Worm (Caenorhabditis elegans): ENCODE measurements around the gene swt-5.

swt-5 gene

ce11 chrV:9516280-9516679, 15.1 kb downstream of the swt-5 start:
- TF ChIP-seq nhr-129 (tag; optimal IDR thresholded peaks at IDR 0.05) = peak; percentile 63
- TF ChIP-seq lsy-2 (tag; optimal IDR thresholded peaks at IDR 0.05) = peak in 1 of 2 experiments; percentile 31
- peak; percentile 69 for TF ChIP-seq sma-3 (GFP tag; optimal IDR thresholded peaks at IDR 0.05)
- peak; percentile 74 for TF ChIP-seq blmp-1 (tag; optimal IDR thresholded peaks at IDR 0.05; ENCODE audit: insufficient read depth)
- TF ChIP-seq mdl-1 (tag; optimal IDR thresholded peaks at IDR 0.05) = peak in 1 of 2 experiments; percentile 40
- no peak for TF ChIP-seq nhr-10 (tag; optimal IDR thresholded peaks at IDR 0.05)
- no peak for TF ChIP-seq ceh-82 (tag; optimal IDR thresholded peaks at IDR 0.05)
- TF ChIP-seq peb-1 (tag; optimal IDR thresholded peaks at IDR 0.05) = no peak
- peak; percentile 62 for TF ChIP-seq nhr-6 (tag; optimal IDR thresholded peaks at IDR 0.05)
- TF ChIP-seq nhr-21 (tag; optimal IDR thresholded peaks at IDR 0.05) = peak; percentile 97
- no peak for TF ChIP-seq ceh-16 (tag; optimal IDR thresholded peaks at IDR 0.05)
- peak; percentile 78 for TF ChIP-seq crh-2 (tag; optimal IDR thresholded peaks at IDR 0.05)
- TF ChIP-seq mbf-1 (tag; optimal IDR thresholded peaks at IDR 0.05) = no peak
- peak; percentile 71 for TF ChIP-seq nhr-25 (tag; optimal IDR thresholded peaks at IDR 0.05)
- peak; percentile 55 for TF ChIP-seq gmeb-1 (tag; optimal IDR thresholded peaks at IDR 0.05)
- peak; percentile 96 for TF ChIP-seq sma-9 (GFP tag; optimal IDR thresholded peaks at IDR 0.05)
- TF ChIP-seq sma-9 (tag; optimal IDR thresholded peaks at IDR 0.05) = no peak

- TF ChIP-seq nhr-77 (tag; optimal IDR thresholded peaks at IDR 0.05) (no peak), ZK546.5 (tag; optimal IDR thresholded peaks at IDR 0.05) (no peak), ztf-4 (tag; optimal IDR thresholded peaks at IDR 0.05) (no peak), unc-39 (tag; optimal IDR thresholded peaks at IDR 0.05) (no peak), nhr-237 (tag; optimal IDR thresholded peaks at IDR 0.05) (no peak), snpc-4 (tag; optimal IDR thresholded peaks at IDR 0.05) (no peak), R02D3.7 (tag; optimal IDR thresholded peaks at IDR 0.05) (no peak), ztf-11 (tag; optimal IDR thresholded peaks at IDR 0.05) (no peak), sma-3 (GFP tag; optimal IDR thresholded peaks at IDR 0.05) (no peak), lsy-2 (tag; optimal IDR thresholded peaks at IDR 0.05) (no peak), ama-1 (optimal IDR thresholded peaks at IDR 0.05) (no peak), lin-39 (tag; optimal IDR thresholded peaks at IDR 0.05) (no peak), sma-9 (GFP tag; optimal IDR thresholded peaks at IDR 0.05) (no peak), sma-9 (tag; optimal IDR thresholded peaks at IDR 0.05) (no peak), elt-1 (tag; optimal IDR thresholded peaks at IDR 0.05) (no peak), ceh-82 (tag; optimal IDR thresholded peaks at IDR 0.05) (no peak), nhr-25 (tag; optimal IDR thresholded peaks at IDR 0.05) (no peak), fos-1 (tag; optimal IDR thresholded peaks at IDR 0.05) (no peak), Y55F3AM.14 (GFP tag; optimal IDR thresholded peaks at IDR 0.05) (no peak), alr-1 (tag; optimal IDR thresholded peaks at IDR 0.05) (no peak)
These were observed 17.6 kb downstream of the swt-5 start, which contains the start of gene C50F4.8 for ce11 chrV:9518832-9519231. TSS of gene C50F4.8 (minus strand) at chrV:9518859.

- TF ChIP-seq crh-2 (tag; optimal IDR thresholded peaks at IDR 0.05) (no peak), nhr-12 (tag; optimal IDR thresholded peaks at IDR 0.05) (no peak), ceh-82 (tag; optimal IDR thresholded peaks at IDR 0.05) (no peak), ama-1 (optimal IDR thresholded peaks at IDR 0.05) (no peak), Y55F3AM.14 (GFP tag; optimal IDR thresholded peaks at IDR 0.05) (no peak), unc-39 (tag; optimal IDR thresholded peaks at IDR 0.05) (no peak), lsy-2 (tag; optimal IDR thresholded peaks at IDR 0.05) (no peak), nhr-10 (tag; optimal IDR thresholded peaks at IDR 0.05) (no peak), nhr-21 (tag; optimal IDR thresholded peaks at IDR 0.05) (no peak), nhr-237 (tag; optimal IDR thresholded peaks at IDR 0.05) (no peak), ztf-4 (tag; optimal IDR thresholded peaks at IDR 0.05) (no peak), egl-27 (tag; optimal IDR thresholded peaks at IDR 0.05) (no peak)
These were observed 20.5 kb downstream of the swt-5 start for ce11 chrV:9521697-9522096.

ce11 chrV:9524099-9524498, 22.9 kb downstream of the swt-5 start, which contains the start of gene C50F4.9:
TSS of gene C50F4.9 (minus strand) at chrV:9524199.
- TF ChIP-seq ztf-4 (tag; optimal IDR thresholded peaks at IDR 0.05) (no peak), nhr-129 (tag; optimal IDR thresholded peaks at IDR 0.05) (no peak), Y55F3AM.14 (GFP tag; optimal IDR thresholded peaks at IDR 0.05) (no peak), crh-2 (tag; optimal IDR thresholded peaks at IDR 0.05) (no peak), snpc-4 (tag; optimal IDR thresholded peaks at IDR 0.05) (no peak), sma-9 (GFP tag; optimal IDR thresholded peaks at IDR 0.05) (no peak), sma-9 (tag; optimal IDR thresholded peaks at IDR 0.05) (no peak), ceh-82 (tag; optimal IDR thresholded peaks at IDR 0.05) (no peak), nhr-11 (tag; optimal IDR thresholded peaks at IDR 0.05) (no peak), lsy-2 (tag; optimal IDR thresholded peaks at IDR 0.05) (no peak), unc-62 (GFP tag; optimal IDR thresholded peaks at IDR 0.05) (no peak), dmd-4 (tag; optimal IDR thresholded peaks at IDR 0.05) (no peak), nhr-10 (tag; optimal IDR thresholded peaks at IDR 0.05) (no peak), ceh-16 (tag; optimal IDR thresholded peaks at IDR 0.05) (no peak)

Measured in whole organism, L2 larva.